Fruit fly (Drosophila melanogaster) whole organism, embryonic: ENCODE data around the gene MCTS1.
A peak's percentile ranks its signal among the peaks of the same experiment; 100 is the strongest.

ENCODE experiments used
- Asciz ChIP-seq: fragments of 200-800 bp; sonication (Bioruptor generic); optimal IDR thresholded peaks from 2 replicates; lab custom pipeline; 2017; ENCODE audit warnings: missing biosample characterization, mild to moderate bottlenecking, missing genetic modification characterization, missing genetic modification reagents
- CG10654 ChIP-seq: fragments of 200-800 bp; sonication (Bioruptor generic); optimal IDR thresholded peaks from 2 replicates; lab custom pipeline; 2016; ENCODE audit warnings: missing biosample characterization, missing genetic modification characterization
- CG10979 ChIP-seq: fragments of 200-800 bp; sonication (Bioruptor generic); optimal IDR thresholded peaks from 2 replicates; lab custom pipeline; 2018; ENCODE audit warnings: missing biosample characterization, mild to moderate bottlenecking, missing genetic modification characterization, moderate library complexity
- CG11723 ChIP-seq: fragments of 200-800 bp; sonication (Bioruptor generic); optimal IDR thresholded peaks from 2 replicates; lab custom pipeline; 2017; ENCODE audit warnings: missing biosample characterization, mild to moderate bottlenecking, missing genetic modification characterization
- CG12104 ChIP-seq: fragments of 200-800 bp; sonication (Bioruptor generic); optimal IDR thresholded peaks from 3 replicates; lab custom pipeline; 2016; ENCODE audit warnings: missing biosample characterization, missing genetic modification characterization
- CG15269 ChIP-seq: fragments of 200-800 bp; sonication (Bioruptor generic); optimal IDR thresholded peaks from 2 replicates; lab custom pipeline; 2018; ENCODE audit warnings: missing biosample characterization, mild to moderate bottlenecking, missing genetic modification characterization, moderate library complexity
- CG15601 ChIP-seq: fragments of 200-800 bp; sonication (Bioruptor generic); optimal IDR thresholded peaks from 3 replicates; lab custom pipeline; 2019; ENCODE audit warnings: missing biosample characterization, mild to moderate bottlenecking, missing genetic modification characterization, moderate library complexity
- CG15696 ChIP-seq: fragments of 200-800 bp; sonication (Bioruptor generic); optimal IDR thresholded peaks from 2 replicates; lab custom pipeline; 2019; ENCODE audit warnings: missing biosample characterization, mild to moderate bottlenecking, missing genetic modification characterization, moderate library complexity
- CG17359 ChIP-seq: fragments of 200-800 bp; sonication (Bioruptor generic); optimal IDR thresholded peaks from 3 replicates; lab custom pipeline; 2018; ENCODE audit warnings: missing biosample characterization, mild to moderate bottlenecking, missing genetic modification characterization, moderate library complexity
- CG17912 ChIP-seq: fragments of 200-800 bp; sonication (Bioruptor generic); optimal IDR thresholded peaks from 2 replicates; lab custom pipeline; 2018; ENCODE audit warnings: missing biosample characterization, mild to moderate bottlenecking, missing genetic modification characterization
- CG2712 ChIP-seq: fragments of 200-800 bp; optimal IDR thresholded peaks from 3 replicates; lab custom pipeline; 2019; ENCODE audit warnings: missing biosample characterization, mild to moderate bottlenecking, missing genetic modification characterization, moderate library complexity
- CG32532 ChIP-seq: fragments of 200-800 bp; sonication (Bioruptor generic); IDR thresholded peaks from 2 replicates; pipeline ENCODE4 v1.3.6; 2022; ENCODE audit warnings: missing biosample characterization, missing genetic modification characterization
- CG3407 ChIP-seq: fragments of 200-800 bp; sonication (Bioruptor generic); optimal IDR thresholded peaks from 2 replicates; lab custom pipeline; 2018; ENCODE audit warnings: missing biosample characterization, mild to moderate bottlenecking, missing genetic modification characterization
- CG4854 ChIP-seq: fragments of 200-800 bp; sonication (Bioruptor generic); optimal IDR thresholded peaks from 2 replicates; lab custom pipeline; 2016; ENCODE audit warnings: missing biosample characterization, missing genetic modification characterization, inconsistent platforms
- CG6813 ChIP-seq: fragments of 200-800 bp; sonication (Bioruptor generic); optimal IDR thresholded peaks from 2 replicates; lab custom pipeline; 2017; ENCODE audit warnings: missing biosample characterization, missing genetic modification characterization, mild to moderate bottlenecking, moderate library complexity, missing genetic modification reagents
- CG7556 ChIP-seq: fragments of 200-800 bp; sonication (Bioruptor generic); optimal IDR thresholded peaks from 2 replicates; lab custom pipeline; 2017; ENCODE audit warnings: missing biosample characterization, mild to moderate bottlenecking, missing genetic modification characterization
- D19B ChIP-seq: fragments of 200-800 bp; sonication (Bioruptor generic); optimal IDR thresholded peaks from 2 replicates; lab custom pipeline; 2017; ENCODE audit warnings: missing biosample characterization, mild to moderate bottlenecking, missing genetic modification characterization
- Deaf1 ChIP-seq: fragments of 200-800 bp; optimal IDR thresholded peaks from 3 replicates; lab custom pipeline; 2019; ENCODE audit warnings: missing biosample characterization, mild to moderate bottlenecking, missing genetic modification characterization, moderate library complexity
- E2f2 ChIP-seq: fragments of 200-800 bp; sonication (Bioruptor generic); IDR thresholded peaks from 2 replicates; pipeline ENCODE4 v1.3.6; 2022; ENCODE audit warnings: missing biosample characterization, missing genetic modification characterization
- Eip74EF ChIP-seq, 2 experiments: fragments of 200-800 bp in 1 of 2; fragments of >200 bp in 1 of 2; sonication (Bioruptor generic) in 1 of 2; optimal IDR thresholded peaks; 2 replicates each; lab custom pipeline; 2017 to 2019; ENCODE audit warnings: missing biosample characterization in 2 of 2, missing genetic modification characterization in 2 of 2, mild to moderate bottlenecking in 1 of 2, moderate library complexity in 1 of 2
- HLH54F ChIP-seq: fragments of 200-800 bp; sonication (Bioruptor generic); optimal IDR thresholded peaks from 3 replicates; lab custom pipeline; 2016; ENCODE audit warnings: missing biosample characterization, missing genetic modification characterization
- Jarid2 ChIP-seq: fragments of 200-800 bp; sonication (Bioruptor generic); optimal IDR thresholded peaks from 3 replicates; lab custom pipeline; 2017; ENCODE audit warnings: mild to moderate bottlenecking, missing biosample characterization, missing genetic modification reagents, missing genetic modification characterization
- Max ChIP-seq: fragments of 200-800 bp; sonication (Bioruptor generic); optimal IDR thresholded peaks from 2 replicates; lab custom pipeline; 2016; ENCODE audit warnings: missing biosample characterization, mild to moderate bottlenecking, missing genetic modification characterization
- NfI ChIP-seq: fragments of 200-800 bp; sonication (Bioruptor generic); optimal IDR thresholded peaks from 3 replicates; lab custom pipeline; 2018; ENCODE audit warnings: missing biosample characterization, mild to moderate bottlenecking, missing genetic modification characterization, moderate library complexity
- Pdp1 ChIP-seq, 2 experiments: fragments of 200-800 bp; sonication (Bioruptor generic); optimal IDR thresholded peaks; 3 replicates each; lab custom pipeline; 2016; ENCODE audit warnings: missing biosample characterization in 2 of 2, missing genetic modification characterization in 2 of 2, mild to moderate bottlenecking in 1 of 2, moderate library complexity in 1 of 2
- Spps ChIP-seq: fragments of 200-800 bp; sonication (Bioruptor generic); optimal IDR thresholded peaks from 2 replicates; lab custom pipeline; 2018; ENCODE audit warnings: missing biosample characterization, mild to moderate bottlenecking, missing genetic modification characterization
- Xrp1 ChIP-seq: fragments of 200-800 bp; sonication (Bioruptor generic); IDR thresholded peaks from 2 replicates; pipeline ENCODE4 v1.3.6; 2022; ENCODE audit warnings: missing biosample characterization, missing genetic modification characterization
- abd-A ChIP-seq: fragments of 200-800 bp; sonication (Bioruptor generic); optimal IDR thresholded peaks from 3 replicates; lab custom pipeline; 2019; ENCODE audit warnings: missing biosample characterization, mild to moderate bottlenecking, missing genetic modification characterization, moderate library complexity
- al ChIP-seq: fragments of 200-800 bp; sonication (Bioruptor generic); IDR thresholded peaks from 2 replicates; pipeline ENCODE4 v1.3.6; 2022; ENCODE audit warnings: missing biosample characterization, missing genetic modification characterization
- aop ChIP-seq: fragments of 200-800 bp; sonication (Bioruptor generic); IDR thresholded peaks from 2 replicates; pipeline ENCODE4 v1.3.6; 2022; ENCODE audit warnings: missing biosample characterization, missing genetic modification characterization
- ap ChIP-seq: fragments of 200-800 bp; sonication (Bioruptor generic); IDR thresholded peaks from 2 replicates; pipeline ENCODE4 v1.3.6; 2022; ENCODE audit warnings: missing biosample characterization, missing genetic modification characterization
- bsh ChIP-seq, 2 experiments: fragments of 200-800 bp; sonication (Bioruptor generic); optimal IDR thresholded peaks; 2 replicates each; lab custom pipeline; 2017 to 2018; ENCODE audit warnings: mild to moderate bottlenecking in 2 of 2, missing biosample characterization in 2 of 2, missing genetic modification characterization in 2 of 2, moderate library complexity in 1 of 2
- da ChIP-seq: fragments of 200-800 bp; sonication (Bioruptor generic); optimal IDR thresholded peaks from 2 replicates; lab custom pipeline; 2016; ENCODE audit warnings: missing biosample characterization, missing genetic modification characterization
- dati ChIP-seq: fragments of 200-800 bp; sonication (Bioruptor generic); IDR thresholded peaks from 2 replicates; pipeline ENCODE4 v1.3.6; 2022; ENCODE audit warnings: missing biosample characterization, missing genetic modification characterization
- disco-r ChIP-seq: fragments of 200-800 bp; sonication (Bioruptor generic); optimal IDR thresholded peaks from 2 replicates; lab custom pipeline; 2016; ENCODE audit warnings: missing biosample characterization, missing genetic modification characterization
- dmrt99B ChIP-seq: fragments of 200-800 bp; sonication (Bioruptor generic); optimal IDR thresholded peaks from 2 replicates; lab custom pipeline; 2018; ENCODE audit warnings: missing biosample characterization, mild to moderate bottlenecking, missing genetic modification characterization, moderate library complexity
- dysf ChIP-seq: fragments of 200-800 bp; sonication (Bioruptor generic); IDR thresholded peaks from 3 replicates; pipeline ENCODE4 v1.3.6; 2022; ENCODE audit warnings: missing biosample characterization, missing genetic modification characterization
- ftz-f1 ChIP-seq: fragments of 200-800 bp; sonication (Bioruptor generic); optimal IDR thresholded peaks from 2 replicates; lab custom pipeline; 2016; ENCODE audit warnings: missing biosample characterization, missing genetic modification characterization
- gem ChIP-seq: fragments of 200-800 bp; sonication (Bioruptor generic); optimal IDR thresholded peaks from 2 replicates; lab custom pipeline; 2019; ENCODE audit warnings: missing biosample characterization, mild to moderate bottlenecking, missing genetic modification characterization, moderate library complexity
- hkb ChIP-seq, 2 experiments: fragments of 200-800 bp in 1 of 2; fragments of >200 bp in 1 of 2; sonication (Bioruptor generic) in 1 of 2; IDR thresholded peaks in 1 of 2; optimal IDR thresholded peaks in 1 of 2; 2 replicates each; pipeline versions ENCODE4 v1.3.6 to Lab custom; 2017 to 2022; ENCODE audit warnings: missing biosample characterization in 1 of 2, missing genetic modification characterization in 1 of 2
- nerfin-1 ChIP-seq: fragments of 200-800 bp; sonication (Bioruptor generic); optimal IDR thresholded peaks from 3 replicates; lab custom pipeline; 2019; ENCODE audit warnings: missing biosample characterization, mild to moderate bottlenecking, missing genetic modification characterization, moderate library complexity
- nmo ChIP-seq: fragments of 200-800 bp; sonication (Bioruptor generic); optimal IDR thresholded peaks from 2 replicates; lab custom pipeline; 2018; ENCODE audit warnings: missing biosample characterization, mild to moderate bottlenecking, missing genetic modification characterization, moderate library complexity
- phol ChIP-seq: fragments of 200-800 bp; sonication (Bioruptor generic); optimal IDR thresholded peaks from 3 replicates; lab custom pipeline; 2018; ENCODE audit warnings: missing biosample characterization, mild to moderate bottlenecking, missing genetic modification characterization, moderate library complexity
- sob ChIP-seq: fragments of 200-800 bp; sonication (Bioruptor generic); IDR thresholded peaks from 2 replicates; pipeline ENCODE4 v1.3.6; 2022; ENCODE audit warnings: missing biosample characterization, missing genetic modification characterization
- ttk ChIP-seq: fragments of 200-800 bp; sonication (Bioruptor generic); IDR thresholded peaks from 2 replicates; pipeline ENCODE4 v2.1.2; 2022; ENCODE audit warnings: missing biosample characterization, missing genetic modification characterization
- z ChIP-seq: fragments of 200-800 bp; sonication (Bioruptor generic); IDR thresholded peaks from 3 replicates; pipeline ENCODE4 v1.3.6; 2022; ENCODE audit warnings: missing biosample characterization, missing genetic modification characterization

MCTS1 gene

DNA sequence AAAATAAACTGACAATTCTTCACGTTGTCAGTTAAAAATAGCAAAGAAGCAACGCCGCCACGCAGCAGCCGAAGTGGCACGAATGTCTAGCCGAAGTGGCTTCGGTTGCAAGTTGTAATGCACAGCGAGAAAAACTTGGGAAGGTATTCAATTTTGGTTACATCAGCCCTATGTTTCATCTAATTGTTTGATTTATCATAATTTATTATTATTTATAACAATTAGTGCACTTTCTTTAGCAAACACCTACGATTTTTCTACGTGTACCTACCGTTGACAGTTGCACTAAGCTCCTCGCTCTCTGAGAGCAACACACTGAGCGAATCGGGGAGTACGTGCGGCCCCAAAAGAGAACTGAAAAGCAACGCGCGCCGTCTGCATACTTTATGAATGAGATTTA, 37.2 kb downstream of the MCTS1 start, which contains the start of gene Tsp5D (continued):
- TF ChIP-seq Spps (tag; lab: Kevin White, UChicago) (peak; percentile 78), Xrp1 (GFP tag; lab: Robert Waterston, UW) (peak; percentile 96), CG6813 (GFP tag; lab: Kevin White, UChicago) (peak; percentile 87), disco-r (GFP tag; lab: Kevin White, UChicago) (no peak), al (peak; percentile 59), CG10654 (GFP tag; lab: Kevin White, UChicago) (peak; percentile 92), D19B (GFP tag; lab: Kevin White, UChicago) (peak; percentile 56), dati (GFP tag; lab: Robert Waterston, UW) (peak; percentile 86), ftz-f1 (GFP tag; lab: Kevin White, UChicago) (no peak), NfI (GFP tag; lab: Kevin White, UChicago) (peak; percentile 87), CG17912 (GFP tag; lab: Kevin White, UChicago) (peak; percentile 28)

DNA sequence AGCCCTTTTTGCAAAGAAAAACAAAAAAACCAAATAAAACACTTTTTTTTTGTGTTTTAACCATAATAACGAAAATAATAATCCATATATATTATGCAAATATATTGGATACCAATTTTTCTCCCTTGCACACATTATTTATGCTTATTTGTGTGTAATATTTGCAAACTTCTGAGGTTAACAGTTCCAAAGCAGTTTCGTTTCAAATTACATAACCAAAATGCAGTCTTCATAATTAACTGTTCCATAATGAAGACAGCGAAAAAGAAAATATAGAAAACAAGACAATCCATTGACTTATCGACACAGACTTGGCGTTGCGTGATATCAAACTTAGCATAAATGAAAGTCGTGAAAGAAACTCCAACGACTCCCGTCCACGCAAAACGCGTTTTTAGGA, 37.9 kb downstream of the MCTS1 start:
- TF ChIP-seq Pdp1 (GFP tag; optimal IDR thresholded peaks at IDR 0.05; lab: Kevin White, UChicago) (peak in 1 of 2 experiments; percentile 52), da (GFP tag; lab: Kevin White, UChicago) (no peak)

DNA sequence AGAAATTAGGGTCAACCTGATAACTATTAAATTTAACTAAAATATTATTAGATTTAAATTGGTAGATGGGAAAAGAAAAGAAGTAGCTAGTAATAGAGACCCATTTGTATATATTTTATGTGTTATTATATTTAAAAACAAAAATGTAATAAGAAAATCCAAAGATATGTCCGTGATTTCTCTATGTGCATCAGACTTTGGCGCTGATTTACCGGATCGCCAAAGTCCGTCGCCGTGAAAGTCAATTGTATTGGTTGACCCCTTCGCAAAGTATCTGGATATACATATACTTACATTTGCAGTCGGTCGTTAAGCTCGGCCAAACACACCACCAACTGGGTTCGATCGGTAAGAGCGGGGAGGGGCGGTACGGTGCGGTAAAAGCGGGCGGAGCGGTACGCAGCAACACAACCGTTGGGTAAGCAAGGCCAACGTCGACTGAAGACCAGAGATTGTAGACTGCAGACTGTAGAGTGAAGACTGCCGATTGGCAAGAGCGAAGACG, 39.4 kb downstream of the MCTS1 start:
- peak; percentile 8 for TF ChIP-seq nerfin-1 (tag; lab: Kevin White, UChicago)
- no peak for TF ChIP-seq z
- no peak for TF ChIP-seq abd-A (tag; lab: Kevin White, UChicago)
- no peak for TF ChIP-seq Max
- TF ChIP-seq CG10979 (tag; lab: Kevin White, UChicago) = peak; percentile 45
- TF ChIP-seq ap (GFP tag; lab: Robert Waterston, UW) = peak; percentile 35; the same call in 1 of the 2 replicates
- peak; percentile 18 for TF ChIP-seq CG15269
- TF ChIP-seq CG7556 (GFP tag; lab: Kevin White, UChicago) = peak; percentile 30
- TF ChIP-seq hkb (optimal IDR thresholded peaks at IDR 0.05; lab: Kevin White, UChicago) = no peak
- peak; percentile 26; the same call in 1 of the 2 replicates for TF ChIP-seq hkb (GFP tag; IDR thresholded peaks at IDR 0.05; lab: Robert Waterston, UW)
- no peak for TF ChIP-seq ttk (GFP tag; lab: Robert Waterston, UW)
- no peak for TF ChIP-seq CG4854 (GFP tag; lab: Kevin White, UChicago)
- peak; percentile 54 for TF ChIP-seq CG17359 (tag; lab: Kevin White, UChicago)
- peak; percentile 10 for TF ChIP-seq CG11723 (GFP tag; lab: Kevin White, UChicago)
- TF ChIP-seq phol = peak; percentile 49
- TF ChIP-seq dysf (GFP tag; lab: Robert Waterston, UW) = no peak
- TF ChIP-seq HLH54F = no peak
- no peak for TF ChIP-seq sob (GFP tag; lab: Robert Waterston, UW)
- TF ChIP-seq Jarid2 (GFP tag; lab: Kevin White, UChicago) = peak; percentile 31
- peak; percentile 25 for TF ChIP-seq Asciz (GFP tag; lab: Kevin White, UChicago)
- no peak for TF ChIP-seq CG15601
- no peak for TF ChIP-seq E2f2 (GFP tag; lab: Robert Waterston, UW)
- TF ChIP-seq Deaf1 (tag; lab: Kevin White, UChicago) = peak; percentile 60
- TF ChIP-seq CG12104 (GFP tag; lab: Kevin White, UChicago) = peak; percentile 5
- peak; percentile 39 to 54 for TF ChIP-seq bsh (GFP tag; optimal IDR thresholded peaks at IDR 0.05; lab: Kevin White, UChicago)
- peak; percentile 38 for TF ChIP-seq nmo
- no peak for TF ChIP-seq aop
- peak; percentile 36 for TF ChIP-seq CG2712 (tag; lab: Kevin White, UChicago)
- no peak for TF ChIP-seq CG15696 (tag; lab: Kevin White, UChicago)
- peak; percentile 71 for TF ChIP-seq gem (tag; lab: Kevin White, UChicago)
- peak in 1 of 2 experiments; percentile 11 for TF ChIP-seq Eip74EF (GFP tag; optimal IDR thresholded peaks at IDR 0.05; lab: Kevin White, UChicago)
- TF ChIP-seq CG32532 (GFP tag; lab: Robert Waterston, UW) = no peak
- peak; percentile 4 for TF ChIP-seq CG3407 (GFP tag; lab: Kevin White, UChicago)
- TF ChIP-seq dmrt99B (tag; lab: Kevin White, UChicago) = peak; percentile 56
